Fruit fly (Drosophila melanogaster): Measurements from ENCODE around the gene spirit.
A peak's percentile ranks its signal among the peaks of the same experiment; 100 is the strongest.

spirit gene

DNA sequence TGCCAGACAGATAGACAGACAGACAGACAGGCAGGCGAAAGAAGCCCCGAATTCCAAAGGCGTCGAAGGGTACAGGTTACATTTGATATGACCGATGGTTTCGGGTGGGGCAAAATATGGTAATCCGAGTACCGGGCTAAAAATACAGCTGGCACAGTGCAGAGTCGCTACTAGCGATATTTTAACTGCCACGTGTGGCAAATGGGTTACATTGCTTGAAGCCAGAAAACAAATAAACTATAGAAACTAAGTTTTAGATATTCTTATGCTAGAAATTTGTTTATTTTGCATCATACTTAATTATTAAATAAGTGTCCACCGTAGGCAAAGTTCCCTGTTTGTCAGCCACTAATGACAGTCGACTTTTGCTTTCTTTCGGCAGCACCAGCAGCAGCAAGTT lies 9.8 kb upstream of the spirit start:
- TF ChIP-seq CG8478 (optimal IDR thresholded peaks at IDR 0.05) (no peak), usp (GFP tag; optimal IDR thresholded peaks at IDR 0.05) (no peak), pan (optimal IDR thresholded peaks at IDR 0.05) (no peak), Dll (optimal IDR thresholded peaks at IDR 0.05) (no peak)

DNA sequence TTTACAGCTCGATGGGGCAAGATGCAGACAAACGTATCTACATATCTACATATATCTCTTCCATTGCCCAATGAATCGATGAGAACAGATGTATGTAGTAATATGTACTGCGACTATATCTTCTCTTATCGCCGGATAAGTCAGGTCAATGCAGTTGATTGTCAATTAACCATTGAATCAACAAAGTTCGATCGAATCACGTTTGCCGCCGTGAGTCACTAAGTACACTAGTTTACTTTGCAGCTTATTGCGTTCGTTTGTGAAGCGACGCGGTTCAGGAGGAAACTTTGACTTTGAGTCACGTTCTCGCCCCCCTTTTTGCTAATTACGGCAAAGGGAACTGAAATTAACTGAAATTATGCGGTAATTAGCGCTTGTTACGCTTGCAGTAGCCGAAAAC lies 7.4 kb upstream of the spirit start:
- TF ChIP-seq pan (optimal IDR thresholded peaks at IDR 0.05) (no peak), usp (GFP tag; optimal IDR thresholded peaks at IDR 0.05) (no peak), EcR (GFP tag; optimal IDR thresholded peaks at IDR 0.05) (no peak), CG8478 (optimal IDR thresholded peaks at IDR 0.05) (no peak), psq (optimal IDR thresholded peaks at IDR 0.05) (no peak), Dll (optimal IDR thresholded peaks at IDR 0.05) (no peak)

- TF ChIP-seq Dll (optimal IDR thresholded peaks at IDR 0.05) (no peak), psq (optimal IDR thresholded peaks at IDR 0.05) (no peak), pan (optimal IDR thresholded peaks at IDR 0.05) (no peak)
Measured at dm6 chrX:8579875-8580274, 6.5 kb upstream of the spirit start.

- TF ChIP-seq usp (GFP tag; optimal IDR thresholded peaks at IDR 0.05) (no peak), EcR (GFP tag; optimal IDR thresholded peaks at IDR 0.05) (no peak), Dll (optimal IDR thresholded peaks at IDR 0.05) (no peak), CG8478 (optimal IDR thresholded peaks at IDR 0.05) (no peak), pan (optimal IDR thresholded peaks at IDR 0.05) (no peak), psq (optimal IDR thresholded peaks at IDR 0.05) (no peak)
Measured at dm6 chrX:8579097-8579496, 5.7 kb upstream of the spirit start.

DNA sequence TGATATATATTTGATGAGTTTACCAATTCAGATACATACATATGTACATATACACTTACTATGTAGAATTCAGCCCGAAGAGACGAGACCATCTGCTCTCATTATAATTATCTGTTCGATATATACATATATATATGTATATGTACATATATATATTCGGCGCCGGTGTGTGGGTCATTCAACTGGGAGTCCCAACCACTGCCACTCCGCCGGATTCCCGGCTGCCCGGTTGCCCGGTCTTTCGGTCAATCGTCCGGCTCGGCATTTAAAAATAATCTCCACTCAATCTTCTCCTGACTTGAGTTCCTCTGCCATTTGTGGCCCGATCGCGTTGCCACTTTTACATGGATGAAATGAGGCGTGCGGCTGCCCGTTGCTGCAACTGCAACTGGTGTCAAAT lies 3.3 kb upstream of the spirit start:
- no peak for TF ChIP-seq pan (optimal IDR thresholded peaks at IDR 0.05)
- TF ChIP-seq EcR (GFP tag; optimal IDR thresholded peaks at IDR 0.05): no peak
- no peak for TF ChIP-seq CG8478 (optimal IDR thresholded peaks at IDR 0.05)
- TF ChIP-seq Dll (optimal IDR thresholded peaks at IDR 0.05): no peak
- TF ChIP-seq usp (GFP tag; optimal IDR thresholded peaks at IDR 0.05): no peak
- TF ChIP-seq psq (optimal IDR thresholded peaks at IDR 0.05): no peak

dm6 chrX:8574672-8575350 lies 1.4 kb upstream of the spirit start:
- TF ChIP-seq CG8478 (optimal IDR thresholded peaks at IDR 0.05) (no peak), Dll (optimal IDR thresholded peaks at IDR 0.05) (no peak), psq (optimal IDR thresholded peaks at IDR 0.05) (no peak), EcR (GFP tag; optimal IDR thresholded peaks at IDR 0.05) (no peak), pan (optimal IDR thresholded peaks at IDR 0.05) (no peak), usp (GFP tag; optimal IDR thresholded peaks at IDR 0.05) (no peak)

DNA sequence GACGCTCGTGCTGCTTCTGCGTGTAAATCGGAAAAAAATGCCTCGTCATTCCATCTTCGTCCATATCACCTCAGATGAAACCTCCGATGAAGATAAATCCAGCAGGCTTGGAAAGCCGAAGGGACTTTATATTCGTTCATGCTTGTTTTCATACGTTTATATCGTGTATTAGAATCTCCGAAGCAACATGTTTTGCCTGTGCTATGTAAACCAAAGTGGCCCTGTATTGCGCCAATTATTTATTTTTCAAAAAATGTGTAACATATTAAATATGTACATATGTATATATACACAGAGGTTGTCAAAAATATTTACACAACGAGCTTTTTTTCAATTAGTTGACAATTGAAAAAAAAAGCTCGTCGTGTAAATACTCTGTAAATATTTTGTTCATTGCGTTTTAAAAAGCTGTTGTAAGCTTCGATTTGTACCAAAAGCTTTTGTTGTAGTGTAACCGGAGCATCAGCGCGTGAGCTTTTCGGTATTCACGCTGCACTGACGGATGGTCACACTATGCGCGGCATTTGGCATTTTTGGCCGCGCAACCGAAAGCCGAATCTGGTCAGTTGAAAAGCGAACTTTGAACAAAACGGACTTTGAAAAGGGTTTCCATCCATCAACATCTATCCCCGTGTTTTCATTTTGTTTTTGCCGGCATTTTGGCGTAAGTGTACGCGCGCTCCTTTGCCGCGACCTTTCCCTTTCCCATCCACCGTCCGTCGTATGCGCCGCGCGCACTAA lies 521 bp upstream of the spirit start, which contains the start of gene CG12065:
Gene CG12065, plus strand, starts transcription at position 563 of the 741 bp plus-strand sequence.
- TF ChIP-seq EcR (GFP tag; optimal IDR thresholded peaks at IDR 0.05) (no peak), CG8478 (optimal IDR thresholded peaks at IDR 0.05) (no peak), pan (optimal IDR thresholded peaks at IDR 0.05) (no peak), psq (optimal IDR thresholded peaks at IDR 0.05) (no peak), usp (GFP tag; optimal IDR thresholded peaks at IDR 0.05) (no peak), Dll (optimal IDR thresholded peaks at IDR 0.05) (no peak)

dm6 chrX:8571936-8572335 lies 1.5 kb downstream of the spirit start:
- TF ChIP-seq EcR (GFP tag; optimal IDR thresholded peaks at IDR 0.05) (no peak), psq (optimal IDR thresholded peaks at IDR 0.05) (no peak), CG8478 (optimal IDR thresholded peaks at IDR 0.05) (no peak), pan (optimal IDR thresholded peaks at IDR 0.05) (no peak), Dll (optimal IDR thresholded peaks at IDR 0.05) (no peak), usp (GFP tag; optimal IDR thresholded peaks at IDR 0.05) (no peak)

dm6 chrX:8570848-8571247 lies 2.5 kb downstream of the spirit start, which contains the start of gene CG12111:
TSS of gene CG12111 (minus strand) at chrX:8570948.
- TF ChIP-seq CG8478 (optimal IDR thresholded peaks at IDR 0.05): no peak
- TF ChIP-seq EcR (GFP tag; optimal IDR thresholded peaks at IDR 0.05): no peak
- TF ChIP-seq Dll (optimal IDR thresholded peaks at IDR 0.05): no peak
- TF ChIP-seq pan (optimal IDR thresholded peaks at IDR 0.05): no peak
- TF ChIP-seq usp (GFP tag; optimal IDR thresholded peaks at IDR 0.05): no peak
- no peak for TF ChIP-seq psq (optimal IDR thresholded peaks at IDR 0.05)

DNA sequence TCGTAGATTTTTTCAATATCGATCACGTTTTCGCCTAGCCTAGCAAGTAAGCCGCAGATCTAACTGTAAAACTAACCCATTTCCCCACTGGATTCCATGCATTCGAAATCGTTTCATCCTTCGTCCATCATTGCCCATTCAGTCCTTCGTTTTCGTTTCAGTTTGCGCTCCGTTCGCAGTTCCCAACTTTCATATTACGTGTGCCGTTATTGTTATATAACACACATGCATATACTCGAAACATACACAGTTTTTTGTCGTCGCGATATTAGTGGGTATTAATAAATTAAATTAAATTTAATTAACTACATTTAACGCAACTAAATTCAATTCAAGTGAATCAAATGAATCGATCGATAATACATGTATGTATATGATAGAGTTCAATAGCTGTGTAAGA lies 3.8 kb downstream of the spirit start:
- TF ChIP-seq Dll (optimal IDR thresholded peaks at IDR 0.05) (no peak), CG8478 (optimal IDR thresholded peaks at IDR 0.05) (no peak), psq (optimal IDR thresholded peaks at IDR 0.05) (no peak), EcR (GFP tag; optimal IDR thresholded peaks at IDR 0.05) (no peak), usp (GFP tag; optimal IDR thresholded peaks at IDR 0.05) (no peak), pan (optimal IDR thresholded peaks at IDR 0.05) (no peak)

DNA sequence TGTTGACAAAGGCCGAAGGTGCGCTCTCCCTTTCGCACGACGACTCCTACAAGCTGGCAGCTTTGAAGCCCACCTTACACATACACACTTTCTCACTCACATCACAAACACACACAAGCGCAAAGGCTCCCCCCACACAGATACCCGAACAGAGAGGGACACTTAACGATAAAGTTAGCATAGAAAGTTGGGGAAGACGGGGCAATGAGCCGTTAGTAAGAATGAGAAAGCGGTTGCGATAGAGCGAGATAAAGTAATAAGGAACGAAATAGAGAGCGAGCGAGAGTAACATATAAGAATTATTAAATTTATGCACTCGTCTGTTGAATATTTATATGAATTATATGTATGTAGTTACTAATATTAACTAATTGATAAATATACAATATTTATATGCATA lies 4.4 kb downstream of the spirit start:
- no peak for TF ChIP-seq psq (optimal IDR thresholded peaks at IDR 0.05)

DNA sequence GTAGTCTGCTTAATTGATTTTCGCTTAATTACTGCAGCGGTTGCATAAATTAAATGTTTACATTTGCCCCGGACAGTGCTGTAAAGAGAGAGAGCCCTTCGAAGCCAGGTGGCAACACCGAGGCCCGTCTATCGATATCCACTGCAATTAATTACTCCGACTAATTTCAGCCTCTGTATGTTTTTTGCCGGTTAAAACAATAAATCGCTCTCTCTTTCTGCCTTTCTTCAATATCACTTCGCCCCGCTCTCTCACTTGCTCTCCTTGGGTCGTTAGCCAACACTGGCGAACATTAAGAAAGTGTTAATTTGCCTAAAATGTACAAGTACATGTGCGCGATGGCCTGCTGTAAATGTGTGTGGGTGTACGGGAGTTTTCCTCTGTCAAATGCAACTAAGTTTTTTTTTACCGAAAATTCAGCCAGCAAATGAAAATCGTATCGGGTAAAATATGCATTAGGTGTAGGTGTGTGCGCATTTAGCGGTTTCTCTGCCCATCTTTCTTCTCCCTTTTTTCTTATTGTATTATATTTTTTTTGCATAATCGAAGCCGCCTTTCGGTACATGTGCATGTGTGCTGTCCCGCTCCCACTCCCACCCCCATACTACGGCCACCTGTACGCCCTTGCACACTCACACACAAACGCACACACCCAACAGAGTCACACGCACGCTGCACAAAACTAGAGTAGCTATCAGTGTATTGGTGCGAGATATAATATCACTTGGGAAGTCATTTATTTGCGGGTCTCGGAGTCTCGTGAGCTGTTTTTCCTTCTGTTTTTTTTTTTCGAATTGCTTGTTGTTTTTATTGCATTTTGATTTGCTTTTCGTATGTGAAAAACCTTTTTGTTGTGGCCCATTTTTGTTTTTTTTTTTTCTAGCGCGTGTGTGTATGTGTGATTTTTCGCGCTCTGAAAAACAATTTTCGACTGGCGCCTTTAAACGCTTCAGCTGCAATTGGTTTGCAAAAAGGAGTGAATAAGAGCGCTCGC lies 11.7 kb downstream of the spirit start:
- no peak for TF ChIP-seq usp (GFP tag; optimal IDR thresholded peaks at IDR 0.05)
- TF ChIP-seq psq (optimal IDR thresholded peaks at IDR 0.05): no peak
- peak; percentile 54 for TF ChIP-seq Dll (optimal IDR thresholded peaks at IDR 0.05)
- no peak for TF ChIP-seq pan (optimal IDR thresholded peaks at IDR 0.05)
- peak; percentile 46 for TF ChIP-seq CG8478 (optimal IDR thresholded peaks at IDR 0.05)
- no peak for TF ChIP-seq EcR (GFP tag; optimal IDR thresholded peaks at IDR 0.05)
